Worm (Caenorhabditis elegans): ENCODE data around the gene F21D5.4.

The F21D5.4 gene

DNA sequence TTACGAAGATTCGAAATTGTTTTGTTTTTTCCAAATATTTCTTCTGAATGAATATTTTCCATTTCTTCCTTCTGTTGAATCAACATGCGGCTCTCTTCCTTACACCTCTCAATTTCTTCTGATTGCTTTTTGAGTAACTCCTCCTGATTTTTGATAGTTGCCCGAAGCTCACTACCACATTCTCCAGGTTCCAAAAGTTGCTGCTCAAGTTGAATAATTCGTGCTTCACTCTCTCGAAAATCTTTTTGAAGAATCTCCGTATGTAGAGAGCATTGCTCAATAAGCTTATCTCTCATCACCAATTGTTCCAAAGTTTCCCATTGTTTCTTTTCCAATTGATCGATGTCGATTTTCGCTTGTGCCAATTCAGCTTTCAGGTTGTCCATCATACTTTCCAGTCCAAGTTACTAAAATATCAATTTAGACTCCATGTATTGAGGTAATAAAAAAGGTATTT is 34.9 kb downstream of the F21D5.4 start, which contains the start of gene F20C5.6:
Gene F20C5.6, minus strand, starts transcription at position 407 of the 457 bp plus-strand sequence.
- TF ChIP-seq nhr-12 (tag; optimal IDR thresholded peaks at IDR 0.05), result no peak

DNA sequence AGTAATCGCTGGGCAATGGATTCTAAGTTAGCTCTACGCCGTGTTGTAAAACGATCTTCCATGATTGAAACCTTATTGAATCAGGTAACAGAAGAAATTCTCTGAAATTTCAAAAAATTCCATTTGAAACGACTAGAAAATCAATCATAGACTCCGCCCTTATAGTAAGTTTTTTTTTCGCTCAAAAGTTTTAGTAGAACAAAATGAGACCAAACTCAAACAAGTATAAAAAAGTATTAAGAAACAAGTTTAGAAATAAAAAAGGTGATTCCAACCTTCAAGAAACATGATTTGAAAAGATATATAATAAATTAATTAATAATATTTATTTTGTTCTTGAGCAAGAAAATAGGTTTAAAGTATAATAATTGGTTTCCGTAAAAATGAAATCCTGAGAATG is 40.2 kb downstream of the F21D5.4 start, which contains the start of gene C33D9.6:
Gene C33D9.6, minus strand, starts transcription at position 101 of the 400 bp plus-strand sequence.
- TF ChIP-seq nhr-12 (tag; optimal IDR thresholded peaks at IDR 0.05) (no peak), dmd-4 (tag; optimal IDR thresholded peaks at IDR 0.05) (no peak), mab-5 (tag; optimal IDR thresholded peaks at IDR 0.05) (no peak), blmp-1 (tag; optimal IDR thresholded peaks at IDR 0.05; ENCODE audit: insufficient read depth) (no peak), lin-11 (tag; optimal IDR thresholded peaks at IDR 0.05) (no peak), unc-55 (GFP tag; optimal IDR thresholded peaks at IDR 0.05) (no peak), sma-9 (GFP tag; optimal IDR thresholded peaks at IDR 0.05) (no peak), sma-9 (tag; optimal IDR thresholded peaks at IDR 0.05) (no peak), Y55F3AM.14 (GFP tag; optimal IDR thresholded peaks at IDR 0.05) (no peak), ceh-82 (tag; optimal IDR thresholded peaks at IDR 0.05) (no peak), alr-1 (tag; optimal IDR thresholded peaks at IDR 0.05) (no peak), unc-39 (tag; optimal IDR thresholded peaks at IDR 0.05) (no peak), ama-1 (optimal IDR thresholded peaks at IDR 0.05) (no peak), lsy-2 (tag; optimal IDR thresholded peaks at IDR 0.05) (no peak), R02D3.7 (tag; optimal IDR thresholded peaks at IDR 0.05) (no peak), skn-1 (tag; optimal IDR thresholded peaks at IDR 0.05) (no peak), aly-2 (tag; optimal IDR thresholded peaks at IDR 0.05) (no peak), elt-1 (tag; optimal IDR thresholded peaks at IDR 0.05) (no peak)

DNA sequence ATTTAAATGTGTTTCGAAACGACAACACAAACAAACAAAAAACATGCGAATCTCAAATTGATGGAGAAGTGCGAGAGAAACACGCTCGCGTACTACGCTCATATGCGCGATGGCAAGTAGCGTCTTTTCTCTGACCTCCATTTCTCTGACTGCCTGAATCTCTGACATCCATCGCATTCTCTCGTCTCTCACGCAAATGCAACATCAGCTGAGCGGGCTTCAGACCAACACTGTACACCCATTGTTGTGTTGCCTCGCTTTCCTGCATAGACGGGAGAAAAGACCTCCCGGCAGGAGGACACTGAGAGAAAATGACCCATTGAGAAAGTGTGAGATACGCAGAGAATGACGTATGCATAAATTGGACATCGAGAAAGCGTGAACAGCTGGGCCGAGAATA is 44.3 kb downstream of the F21D5.4 start:
- TF ChIP-seq ceh-16 (tag; optimal IDR thresholded peaks at IDR 0.05), result peak; percentile 41
- peak; percentile 51 for TF ChIP-seq snpc-4 (tag; optimal IDR thresholded peaks at IDR 0.05)
- TF ChIP-seq ztf-4 (tag; optimal IDR thresholded peaks at IDR 0.05), result no peak
- no peak for TF ChIP-seq nhr-12 (tag; optimal IDR thresholded peaks at IDR 0.05)
- no peak for TF ChIP-seq ZK546.5 (tag; optimal IDR thresholded peaks at IDR 0.05)
- TF ChIP-seq sem-4 (tag; optimal IDR thresholded peaks at IDR 0.05), result peak; percentile 27
- TF ChIP-seq mab-5 (tag; optimal IDR thresholded peaks at IDR 0.05), result peak; percentile 9
- TF ChIP-seq nhr-237 (tag; optimal IDR thresholded peaks at IDR 0.05), result no peak
- TF ChIP-seq lin-11 (tag; optimal IDR thresholded peaks at IDR 0.05), result no peak
- TF ChIP-seq nhr-21 (tag; optimal IDR thresholded peaks at IDR 0.05), result peak; percentile 68
- peak; percentile 90 for TF ChIP-seq fos-1 (tag; optimal IDR thresholded peaks at IDR 0.05)
- TF ChIP-seq alr-1 (tag; optimal IDR thresholded peaks at IDR 0.05), result no peak
- no peak for TF ChIP-seq nhr-11 (tag; optimal IDR thresholded peaks at IDR 0.05)
- peak; percentile 46 for TF ChIP-seq nhr-6 (tag; optimal IDR thresholded peaks at IDR 0.05)
- TF ChIP-seq nhr-129 (tag; optimal IDR thresholded peaks at IDR 0.05), result peak; percentile 96
- TF ChIP-seq sma-3 (GFP tag; optimal IDR thresholded peaks at IDR 0.05), result peak; percentile 57
- TF ChIP-seq dmd-4 (tag; optimal IDR thresholded peaks at IDR 0.05), result no peak
- TF ChIP-seq zag-1 (tag; optimal IDR thresholded peaks at IDR 0.05), result no peak
- no peak for TF ChIP-seq ztf-11 (tag; optimal IDR thresholded peaks at IDR 0.05)
- TF ChIP-seq aly-2 (tag; optimal IDR thresholded peaks at IDR 0.05), result no peak
- no peak for TF ChIP-seq mbf-1 (tag; optimal IDR thresholded peaks at IDR 0.05)
- TF ChIP-seq unc-55 (GFP tag; optimal IDR thresholded peaks at IDR 0.05), result peak; percentile 45
- TF ChIP-seq unc-39 (tag; optimal IDR thresholded peaks at IDR 0.05), result no peak
- peak; percentile 94 for TF ChIP-seq nhr-25 (tag; optimal IDR thresholded peaks at IDR 0.05)
- peak in 1 of 2 experiments; percentile 66 for TF ChIP-seq lsy-2 (tag; optimal IDR thresholded peaks at IDR 0.05)
- TF ChIP-seq crh-2 (tag; optimal IDR thresholded peaks at IDR 0.05), result peak; percentile 34
- no peak for TF ChIP-seq skn-1 (tag; optimal IDR thresholded peaks at IDR 0.05)
- peak; percentile 85 for TF ChIP-seq F13H6.1 (tag; optimal IDR thresholded peaks at IDR 0.05)
- no peak for TF ChIP-seq nhr-23 (tag; optimal IDR thresholded peaks at IDR 0.05)
- no peak for TF ChIP-seq R02D3.7 (tag; optimal IDR thresholded peaks at IDR 0.05)
- no peak for TF ChIP-seq nhr-10 (tag; optimal IDR thresholded peaks at IDR 0.05)
- no peak for TF ChIP-seq ama-1 (optimal IDR thresholded peaks at IDR 0.05)
- TF ChIP-seq ceh-82 (tag; optimal IDR thresholded peaks at IDR 0.05), result no peak
- TF ChIP-seq Y55F3AM.14 (GFP tag; optimal IDR thresholded peaks at IDR 0.05), result no peak
- TF ChIP-seq unc-62 (GFP tag; optimal IDR thresholded peaks at IDR 0.05), result no peak
- no peak for TF ChIP-seq nhr-77 (tag; optimal IDR thresholded peaks at IDR 0.05)
- no peak for TF ChIP-seq elt-3 (tag; optimal IDR thresholded peaks at IDR 0.05)
- no peak for TF ChIP-seq lin-13 (GFP tag; optimal IDR thresholded peaks at IDR 0.05)
- TF ChIP-seq blmp-1 (tag; optimal IDR thresholded peaks at IDR 0.05; ENCODE audit: insufficient read depth), result peak; percentile 52
- peak; percentile 70 for TF ChIP-seq gmeb-1 (tag; optimal IDR thresholded peaks at IDR 0.05)
- peak; percentile 84 for TF ChIP-seq egl-27 (tag; optimal IDR thresholded peaks at IDR 0.05)
- peak; percentile 73 for TF ChIP-seq sma-9 (GFP tag; optimal IDR thresholded peaks at IDR 0.05)
- TF ChIP-seq sma-9 (tag; optimal IDR thresholded peaks at IDR 0.05), result no peak
- no peak for TF ChIP-seq lin-39 (tag; optimal IDR thresholded peaks at IDR 0.05)
- TF ChIP-seq peb-1 (tag; optimal IDR thresholded peaks at IDR 0.05), result peak; percentile 74
- peak in 1 of 2 experiments; percentile 48 for TF ChIP-seq mdl-1 (tag; optimal IDR thresholded peaks at IDR 0.05)
- TF ChIP-seq ztf-1 (GFP tag; conservative IDR thresholded peaks at IDR 0.05), result no peak
- no peak for TF ChIP-seq elt-1 (tag; optimal IDR thresholded peaks at IDR 0.05)

All from whole organism, L2 larva.